Fruit fly (Drosophila melanogaster): ENCODE results near the gene Pus7.
A peak's percentile ranks its signal among the peaks of the same experiment; 100 is the strongest.

The Pus7 gene

DNA sequence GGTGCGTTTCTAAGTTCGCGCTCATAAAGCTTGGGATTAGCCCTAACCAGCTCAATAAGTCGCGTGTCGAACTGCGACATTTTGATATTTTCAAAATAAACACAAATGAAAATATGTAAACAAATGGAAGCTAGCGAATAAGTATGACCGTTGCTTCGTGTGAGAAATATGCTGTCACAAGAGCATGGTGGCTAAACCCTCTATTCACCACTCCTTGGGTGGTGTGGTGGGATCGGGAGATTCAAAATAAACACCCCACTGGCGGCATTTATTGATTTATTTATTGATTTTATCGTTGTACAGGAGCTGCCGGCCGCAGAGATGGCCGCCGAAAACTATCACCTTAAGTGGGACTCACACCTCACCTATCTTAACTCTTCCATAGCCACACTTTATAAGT lies 5.0 kb downstream of the Pus7 start, which contains the start of gene CG6683 (continued):
- TF ChIP-seq dmrt11E (tag; optimal IDR thresholded peaks at IDR 0.05) (no peak), CG17385 (GFP tag; optimal IDR thresholded peaks at IDR 0.05) (peak; percentile 1), Lpt (GFP tag; optimal IDR thresholded peaks at IDR 0.05) (no peak), Blimp-1 (GFP tag; optimal IDR thresholded peaks at IDR 0.05) (no peak), mirr (GFP tag; optimal IDR thresholded peaks at IDR 0.05) (no peak), Bdp1 (GFP tag; optimal IDR thresholded peaks at IDR 0.05) (no peak), pan (optimal IDR thresholded peaks at IDR 0.05) (no peak), pan (GFP tag; optimal IDR thresholded peaks at IDR 0.05 in 1 of 2, IDR thresholded peaks at IDR 0.05 in 1 of 2) (no peak), pzg (GFP tag; optimal IDR thresholded peaks at IDR 0.05) (peak; percentile 49), CG34376 (GFP tag; optimal IDR thresholded peaks at IDR 0.05) (peak; percentile 32), wdn (GFP tag; IDR thresholded peaks at IDR 0.05) (no peak), aop (GFP tag; IDR thresholded peaks at IDR 0.05) (no peak), MTF-1 (GFP tag; optimal IDR thresholded peaks at IDR 0.05; ENCODE audit: borderline replicate concordance) (peak; percentile 10), E2f1 (GFP tag; IDR thresholded peaks at IDR 0.05) (no peak), nerfin-1 (tag; optimal IDR thresholded peaks at IDR 0.05) (peak; percentile 38), CG2116 (GFP tag; optimal IDR thresholded peaks at IDR 0.05) (peak; percentile 21), CG15514 (GFP tag; optimal IDR thresholded peaks at IDR 0.05) (peak; percentile 23), BEAF-32 (GFP tag; optimal IDR thresholded peaks at IDR 0.05) (peak; percentile 10), sd (tag; optimal IDR thresholded peaks at IDR 0.05) (no peak), CG1024 (GFP tag; IDR thresholded peaks at IDR 0.05) (no peak), Stat92E (GFP tag; optimal IDR thresholded peaks at IDR 0.05) (peak in 1 of 3 experiments; percentile 11), CG6765 (GFP tag; optimal IDR thresholded peaks at IDR 0.05) (peak; percentile 17), fd3F (GFP tag; optimal IDR thresholded peaks at IDR 0.05) (no peak), tin (GFP tag; optimal IDR thresholded peaks at IDR 0.05) (no peak), onecut (GFP tag; IDR thresholded peaks at IDR 0.05) (peak; percentile 99), sug (tag; optimal IDR thresholded peaks at IDR 0.05) (peak; percentile 82), CG12104 (GFP tag; optimal IDR thresholded peaks at IDR 0.05) (no peak), CG12071 (GFP tag; optimal IDR thresholded peaks at IDR 0.05) (peak; percentile 14), hb (GFP tag; IDR thresholded peaks at IDR 0.05; ENCODE audit: partially characterized antibody) (no peak), YL-1 (GFP tag; optimal IDR thresholded peaks at IDR 0.05) (peak; percentile 49), CG30431 (GFP tag; optimal IDR thresholded peaks at IDR 0.05) (no peak), ttk (GFP tag; IDR thresholded peaks at IDR 0.05) (no peak), CG4617 (GFP tag; optimal IDR thresholded peaks at IDR 0.05; ENCODE audit: borderline replicate concordance) (peak; percentile 53), odd (GFP tag; optimal IDR thresholded peaks at IDR 0.05) (peak; percentile 12), Dp (GFP tag; optimal IDR thresholded peaks at IDR 0.05) (peak; percentile 84), Fer1 (GFP tag; optimal IDR thresholded peaks at IDR 0.05) (peak; percentile 5), CG17186 (GFP tag; optimal IDR thresholded peaks at IDR 0.05) (peak; percentile 15), CG3995 (GFP tag; optimal IDR thresholded peaks at IDR 0.05) (no peak), dati (GFP tag; IDR thresholded peaks at IDR 0.05) (no peak), MESR4 (GFP tag; optimal IDR thresholded peaks at IDR 0.05) (peak; percentile 49), row (GFP tag; IDR thresholded peaks at IDR 0.05) (no peak; the same call in 2 of the 3 replicates), wek (GFP tag; optimal IDR thresholded peaks at IDR 0.05) (peak; percentile 37), Ada2b (GFP tag; IDR thresholded peaks at IDR 0.05) (no peak), D19B (GFP tag; optimal IDR thresholded peaks at IDR 0.05) (no peak), bowl (GFP tag; IDR thresholded peaks at IDR 0.05) (no peak), gfzf (GFP tag; optimal IDR thresholded peaks at IDR 0.05) (peak; percentile 76), NFAT (GFP tag; IDR thresholded peaks at IDR 0.05) (no peak), Kr (GFP tag; optimal IDR thresholded peaks at IDR 0.05) (no peak), HmgZ (tag; optimal IDR thresholded peaks at IDR 0.05) (peak; percentile 22), Ravus (GFP tag; IDR thresholded peaks at IDR 0.05) (no peak), Hmr (GFP tag; optimal IDR thresholded peaks at IDR 0.05) (no peak)

Data from whole organism, embryonic.